Worm (Caenorhabditis elegans) whole organism, midembryonic: Measurements from ENCODE around the gene atp-2.

Experiments
- T22C8.4 ChIP-seq: fragments of 200-800 bp; sonication (Bioruptor generic); IDR thresholded peaks from 2 replicates; pipeline ENCODE4 v1.3.6; 2022; ENCODE audit warnings: missing genetic modification characterization, missing compliant biosample characterization
- flt-1 ChIP-seq: fragments of 200-800 bp; sonication (Bioruptor generic); IDR thresholded peaks from 2 replicates; pipeline ENCODE4 v1.3.6; 2022; ENCODE audit warnings: missing genetic modification characterization, missing compliant biosample characterization
- med-1 ChIP-seq: sonication (generic microtip); optimal IDR thresholded peaks from 2 replicates; lab custom pipeline; 2017; ENCODE audit warnings: missing genetic modification characterization, mild to moderate bottlenecking, missing compliant biosample characterization, antibody characterized with exemption, missing genetic modification reagents; ENCODE audit not compliant: insufficient read depth
- tab-1 ChIP-seq: fragments of 200-800 bp; sonication (Bioruptor generic); IDR thresholded peaks from 2 replicates; pipeline ENCODE4 v1.3.6; 2022; ENCODE audit warnings: missing genetic modification characterization, missing compliant biosample characterization
- ztf-23 ChIP-seq: fragments of 200-800 bp; sonication (Bioruptor generic); IDR thresholded peaks from 2 replicates; pipeline ENCODE4 v1.3.6; 2022; ENCODE audit warnings: missing genetic modification reagents, missing genetic modification characterization, missing compliant biosample characterization
- ztf-29 ChIP-seq: fragments of 200-800 bp; sonication (Bioruptor generic); IDR thresholded peaks from 2 replicates; pipeline ENCODE4 v1.3.6; 2022; ENCODE audit warnings: missing genetic modification reagents, missing genetic modification characterization, missing compliant biosample characterization

DNA sequence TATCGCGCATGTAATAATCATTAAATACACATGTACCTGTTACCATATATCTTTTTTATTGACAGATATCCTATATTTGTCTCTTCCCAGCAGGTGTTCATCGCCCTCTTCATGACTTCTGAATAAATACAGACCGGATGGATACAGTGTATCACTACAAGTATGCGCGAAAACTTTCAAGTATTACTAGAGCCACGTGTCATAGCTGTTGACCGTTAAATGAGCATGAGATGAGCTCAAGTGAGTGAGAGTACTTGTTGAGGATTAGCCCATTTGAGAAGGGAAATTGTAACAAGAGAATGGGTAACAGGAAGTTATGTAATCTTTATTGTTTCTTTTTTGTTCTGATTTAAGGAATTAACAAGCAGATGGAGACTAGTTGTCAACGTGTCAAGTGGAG, 16.9 kb downstream of the atp-2 start:
- no peak for TF ChIP-seq med-1 (GFP tag; lab: Kevin White, UChicago)
- no peak for TF ChIP-seq flt-1 (GFP tag; lab: Robert Waterston, UW)
- TF ChIP-seq ztf-23 (GFP tag; lab: Robert Waterston, UW): no peak
- TF ChIP-seq ztf-29: no peak
- TF ChIP-seq T22C8.4 (GFP tag; lab: Robert Waterston, UW): no peak
- no peak for TF ChIP-seq tab-1 (GFP tag; lab: Robert Waterston, UW)
